Fruit fly (Drosophila melanogaster): ENCODE measurements around the gene FoxK.

Gene FoxK

DNA sequence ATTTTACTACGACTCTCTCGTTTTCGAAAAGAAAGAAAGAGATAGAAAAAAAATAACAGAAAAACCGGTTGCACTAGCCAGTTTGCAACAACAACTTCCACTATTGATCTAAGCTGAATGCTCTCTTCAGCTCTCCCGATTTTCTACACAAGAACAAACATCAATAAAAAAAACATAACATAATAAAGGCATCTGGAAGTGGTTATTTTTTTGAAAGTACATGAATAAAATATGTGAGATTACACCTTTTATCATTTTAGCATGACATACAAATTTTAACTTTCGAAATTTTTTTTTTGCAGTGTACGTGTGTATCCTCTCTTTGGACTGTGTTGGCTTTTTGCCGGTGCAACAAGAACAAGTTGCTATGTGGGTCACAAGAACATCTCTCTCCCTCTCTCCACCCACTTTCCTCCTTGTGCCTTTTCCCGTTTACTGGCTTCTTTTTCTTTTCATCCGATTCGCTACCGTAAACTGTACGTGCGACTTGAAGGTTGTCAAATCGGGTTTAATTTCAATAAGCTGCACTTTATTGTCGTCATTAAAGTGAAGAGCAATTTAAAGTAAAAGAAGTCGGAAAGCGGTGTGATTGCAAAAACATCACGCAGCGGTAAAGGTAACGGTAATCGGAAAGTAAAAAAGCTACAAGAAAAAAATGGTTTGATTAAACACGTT lies 35.9 kb downstream of the FoxK start (continued):
- TF ChIP-seq CG15479 (GFP tag; optimal IDR thresholded peaks at IDR 0.05): peak; percentile 69
- TF ChIP-seq knrl (GFP tag; IDR thresholded peaks at IDR 0.05; ENCODE audit: partially characterized antibody): no peak
- TF ChIP-seq CG2116 (GFP tag; optimal IDR thresholded peaks at IDR 0.05): peak; percentile 84
- peak; percentile 81 for TF ChIP-seq CG3281 (GFP tag; optimal IDR thresholded peaks at IDR 0.05)
- no peak for TF ChIP-seq pita (GFP tag; optimal IDR thresholded peaks at IDR 0.05)
- peak; percentile 95 for TF ChIP-seq CG17568 (GFP tag; optimal IDR thresholded peaks at IDR 0.05)
- peak; percentile 97 for TF ChIP-seq CG1529 (GFP tag; optimal IDR thresholded peaks at IDR 0.05)
- peak; percentile 93 for TF ChIP-seq maf-S (GFP tag; optimal IDR thresholded peaks at IDR 0.05)
- peak; percentile 84 for TF ChIP-seq p53 (GFP tag; optimal IDR thresholded peaks at IDR 0.05)
- peak; percentile 94 for TF ChIP-seq CG1024 (GFP tag; IDR thresholded peaks at IDR 0.05)
- TF ChIP-seq toy (GFP tag; IDR thresholded peaks at IDR 0.05): peak; percentile 77
- peak; percentile 98 for TF ChIP-seq CG18262 (tag; optimal IDR thresholded peaks at IDR 0.05)
- peak; percentile 95 for TF ChIP-seq stc (GFP tag; IDR thresholded peaks at IDR 0.05)
- peak in 1 of 3 experiments; percentile 98 for TF ChIP-seq lola (GFP tag; optimal IDR thresholded peaks at IDR 0.05)
- peak in 1 of 2 experiments; percentile 98 for TF ChIP-seq Eip74EF (GFP tag; optimal IDR thresholded peaks at IDR 0.05)
- TF ChIP-seq CG6765 (GFP tag; optimal IDR thresholded peaks at IDR 0.05): peak; percentile 62
- TF ChIP-seq CG10431 (GFP tag; optimal IDR thresholded peaks at IDR 0.05): peak; percentile 89
- peak; percentile 87 for TF ChIP-seq CG8765 (GFP tag; IDR thresholded peaks at IDR 0.05)
- peak; percentile 98 for TF ChIP-seq Oli (tag; optimal IDR thresholded peaks at IDR 0.05)
- peak; percentile 94 for TF ChIP-seq HHEX (GFP tag; optimal IDR thresholded peaks at IDR 0.05)
- peak; percentile 97 for TF ChIP-seq gcm (GFP tag; optimal IDR thresholded peaks at IDR 0.05)
- peak; percentile 85 for TF ChIP-seq CG3163 (GFP tag; optimal IDR thresholded peaks at IDR 0.05)
- peak; percentile 92 for TF ChIP-seq aop (GFP tag; IDR thresholded peaks at IDR 0.05)
- no peak for TF ChIP-seq nau (GFP tag; optimal IDR thresholded peaks at IDR 0.05)
- peak; percentile 86 for TF ChIP-seq ro (GFP tag; IDR thresholded peaks at IDR 0.05)
- TF ChIP-seq CG31441 (GFP tag; IDR thresholded peaks at IDR 0.05): peak; percentile 97
- TF ChIP-seq ranshi (GFP tag; IDR thresholded peaks at IDR 0.05): peak; percentile 96
- no peak for TF ChIP-seq CG13287 (GFP tag; IDR thresholded peaks at IDR 0.05; ENCODE audit: partially characterized antibody)
- TF ChIP-seq cad (GFP tag; optimal IDR thresholded peaks at IDR 0.05): no peak
- peak; percentile 98 for TF ChIP-seq CG15601 (tag; optimal IDR thresholded peaks at IDR 0.05)
- peak; percentile 94 for TF ChIP-seq lab (GFP tag; optimal IDR thresholded peaks at IDR 0.05)
- TF ChIP-seq CG3847 (GFP tag; IDR thresholded peaks at IDR 0.05): peak; percentile 90
- peak; percentile 87 for TF ChIP-seq Oaz (GFP tag; IDR thresholded peaks at IDR 0.05)
- peak; percentile 96 for TF ChIP-seq CG6689 (GFP tag; IDR thresholded peaks at IDR 0.05)
- no peak for TF ChIP-seq CG16813 (GFP tag; IDR thresholded peaks at IDR 0.05; ENCODE audit: partially characterized antibody)
- peak; percentile 92 for TF ChIP-seq CG4854 (GFP tag; optimal IDR thresholded peaks at IDR 0.05)
- peak; percentile 93 for TF ChIP-seq jing (GFP tag; optimal IDR thresholded peaks at IDR 0.05)
- peak; percentile 97 for TF ChIP-seq sqz (GFP tag; optimal IDR thresholded peaks at IDR 0.05)
- no peak for TF ChIP-seq Hr39 (optimal IDR thresholded peaks at IDR 0.05)
- peak; percentile 97 for TF ChIP-seq Side (GFP tag; optimal IDR thresholded peaks at IDR 0.05)
- TF ChIP-seq ase (GFP tag; IDR thresholded peaks at IDR 0.05): peak; percentile 95
- peak; percentile 96 for TF ChIP-seq CG13624 (GFP tag; optimal IDR thresholded peaks at IDR 0.05)
- TF ChIP-seq H15 (GFP tag; IDR thresholded peaks at IDR 0.05): peak; percentile 95
- TF ChIP-seq sd (tag; optimal IDR thresholded peaks at IDR 0.05): no peak
- TF ChIP-seq Vsx1 (GFP tag; optimal IDR thresholded peaks at IDR 0.05): peak; percentile 92
- peak; percentile 91 for TF ChIP-seq onecut (GFP tag; IDR thresholded peaks at IDR 0.05)
- TF ChIP-seq sim (GFP tag; IDR thresholded peaks at IDR 0.05): peak; percentile 96
- TF ChIP-seq Gsc (GFP tag; IDR thresholded peaks at IDR 0.05): peak; percentile 74
- peak; percentile 95 for TF ChIP-seq phol (tag; optimal IDR thresholded peaks at IDR 0.05)
- TF ChIP-seq Atf-2 (GFP tag; optimal IDR thresholded peaks at IDR 0.05): peak; percentile 97
